Worm (Caenorhabditis elegans) whole organism, young adult: ENCODE data around the gene Y53G8AR.8.
A peak's percentile ranks its signal among the peaks of the same experiment; 100 is the strongest.
"Not testable (repeated sequence)": the region's sequence is repeated elsewhere in the genome, so short reads cannot be mapped to it uniquely, and the experiment has no call there.

Experiments used
- C17E4.6 ChIP-seq: fragments of 200-800 bp; sonication (Bioruptor generic); IDR thresholded peaks from 2 replicates; pipeline ENCODE4 v1.3.6; 2022; ENCODE audit warnings: missing genetic modification reagents, missing genetic modification characterization, missing compliant biosample characterization
- F22D6.2 ChIP-seq: sonication (generic microtip); optimal IDR thresholded peaks from 2 replicates; lab custom pipeline; 2016; ENCODE audit warnings: mild to moderate bottlenecking, missing genetic modification characterization, missing compliant biosample characterization
- F49E8.2 ChIP-seq: sonication (generic microtip); optimal IDR thresholded peaks from 3 replicates; lab custom pipeline; 2017; ENCODE audit warnings: missing genetic modification characterization, mild to moderate bottlenecking, missing compliant biosample characterization, antibody characterized with exemption, moderate library complexity; ENCODE audit not compliant: insufficient read depth
- F55B11.4 ChIP-seq: sonication (generic microtip); optimal IDR thresholded peaks from 2 replicates; lab custom pipeline; 2016; ENCODE audit warnings: missing compliant biosample characterization, missing genetic modification characterization, borderline replicate concordance; ENCODE audit not compliant: insufficient read depth
- Y53F4B.3 ChIP-seq: fragments of 200-800 bp; sonication (Bioruptor generic); IDR thresholded peaks from 2 replicates; pipeline ENCODE4 v1.3.6; 2022; ENCODE audit warnings: missing genetic modification reagents, missing genetic modification characterization, missing compliant biosample characterization
- Y56A3A.18 ChIP-seq: fragments of 200-800 bp; sonication (Bioruptor generic); IDR thresholded peaks from 2 replicates; pipeline ENCODE4 v1.3.6; 2022; ENCODE audit warnings: missing genetic modification reagents, missing genetic modification characterization, missing compliant biosample characterization
- Y67H2A.10 ChIP-seq: fragments of 200-800 bp; sonication (Bioruptor generic); conservative IDR thresholded peaks from 2 replicates; pipeline ENCODE4 v1.3.6; 2022; ENCODE audit warnings: missing genetic modification reagents, missing genetic modification characterization, missing compliant biosample characterization
- Y79H2A.3 ChIP-seq: fragments of 200-800 bp; sonication (Bioruptor generic); conservative IDR thresholded peaks from 2 replicates; pipeline ENCODE4 v1.3.6; 2022; ENCODE audit warnings: missing genetic modification reagents, missing genetic modification characterization, missing compliant biosample characterization
- aptf-2 ChIP-seq: fragments of 200-800 bp; sonication (Bioruptor generic); conservative IDR thresholded peaks from 2 replicates; pipeline ENCODE4 v1.3.6; 2022; ENCODE audit warnings: missing genetic modification reagents, missing genetic modification characterization, missing compliant biosample characterization
- atf-7 ChIP-seq: sonication (generic microtip); optimal IDR thresholded peaks from 2 replicates; lab custom pipeline; 2017; ENCODE audit warnings: mild to moderate bottlenecking, missing genetic modification characterization, missing compliant biosample characterization
- attf-3 ChIP-seq: fragments of 200-800 bp; sonication (Bioruptor generic); conservative IDR thresholded peaks from 2 replicates; pipeline ENCODE4 v1.3.6; 2022; ENCODE audit warnings: missing genetic modification reagents, missing genetic modification characterization, missing compliant biosample characterization
- attf-6 ChIP-seq: fragments of 200-800 bp; sonication (Bioruptor generic); IDR thresholded peaks from 2 replicates; pipeline ENCODE4 v1.3.6; 2022; ENCODE audit warnings: missing genetic modification reagents, missing genetic modification characterization, missing compliant biosample characterization
- bed-1 ChIP-seq: fragments of 200-800 bp; sonication (Bioruptor generic); IDR thresholded peaks from 2 replicates; pipeline ENCODE4 v1.3.6; 2022; ENCODE audit warnings: missing genetic modification reagents, missing genetic modification characterization, missing compliant biosample characterization
- cebp-1 ChIP-seq, 2 experiments: fragments of 200-800 bp in 1 of 2; sonication (Bioruptor generic) in 1 of 2; sonication (generic microtip) in 1 of 2; IDR thresholded peaks in 1 of 2; optimal IDR thresholded peaks in 1 of 2; 2 replicates each; pipeline versions ENCODE4 v1.3.6 to Lab custom; 2017 to 2022; ENCODE audit warnings: missing compliant biosample characterization in 2 of 2, missing genetic modification characterization in 2 of 2, mild to moderate bottlenecking in 1 of 2, missing genetic modification reagents in 1 of 2, moderate library complexity in 1 of 2
- ceh-40 ChIP-seq: fragments of 200-800 bp; sonication (Bioruptor generic); IDR thresholded peaks from 2 replicates; pipeline ENCODE4 v1.3.6; 2022; ENCODE audit warnings: missing genetic modification characterization, missing compliant biosample characterization
- ceh-58 ChIP-seq: fragments of 200-800 bp; sonication (Bioruptor generic); IDR thresholded peaks from 2 replicates; pipeline ENCODE4 v1.3.6; 2022; ENCODE audit warnings: missing genetic modification characterization, missing compliant biosample characterization
- ceh-79 ChIP-seq: sonication (generic microtip); optimal IDR thresholded peaks from 2 replicates; lab custom pipeline; 2017; ENCODE audit warnings: mild to moderate bottlenecking, missing genetic modification characterization, missing compliant biosample characterization
- ceh-91 ChIP-seq: fragments of 200-800 bp; sonication (Bioruptor generic); IDR thresholded peaks from 2 replicates; pipeline ENCODE4 v1.3.6; 2022; ENCODE audit warnings: missing genetic modification reagents, missing genetic modification characterization, missing compliant biosample characterization
- efl-1 ChIP-seq: fragments of 150-350 bp; optimal IDR thresholded peaks from 2 replicates; lab custom pipeline; 2014; ENCODE audit warnings: missing biosample characterization, missing genetic modification reagents, missing genetic modification characterization
- egrh-3 ChIP-seq: fragments of 200-800 bp; sonication (Bioruptor generic); IDR thresholded peaks from 2 replicates; pipeline ENCODE4 v1.3.6; 2022; ENCODE audit warnings: missing genetic modification reagents, missing genetic modification characterization, missing compliant biosample characterization
- fkh-3 ChIP-seq: sonication (generic microtip); optimal IDR thresholded peaks from 2 replicates; lab custom pipeline; 2016; ENCODE audit warnings: mild to moderate bottlenecking, missing genetic modification characterization, missing compliant biosample characterization
- hlh-12 ChIP-seq: sonication (generic microtip); optimal IDR thresholded peaks from 2 replicates; lab custom pipeline; 2016; ENCODE audit warnings: missing genetic modification characterization, missing compliant biosample characterization
- hmg-20 ChIP-seq: fragments of 200-800 bp; sonication (Bioruptor generic); IDR thresholded peaks from 2 replicates; pipeline ENCODE4 v1.3.6; 2022; ENCODE audit warnings: missing genetic modification reagents, missing genetic modification characterization, missing compliant biosample characterization
- hsf-1 ChIP-seq: fragments of 200-800 bp; sonication (Bioruptor generic); IDR thresholded peaks from 2 replicates; pipeline ENCODE4 v1.3.6; 2022; ENCODE audit warnings: missing genetic modification reagents, missing genetic modification characterization, missing compliant biosample characterization
- lag-1 ChIP-seq: fragments of 200-800 bp; sonication (Bioruptor generic); IDR thresholded peaks from 2 replicates; pipeline ENCODE4 v1.3.6; 2022; ENCODE audit warnings: missing genetic modification reagents, missing genetic modification characterization, missing compliant biosample characterization
- lin-54 ChIP-seq: fragments of 200-800 bp; sonication (Bioruptor generic); optimal IDR thresholded peaks from 2 replicates; lab custom pipeline; 2018; ENCODE audit warnings: mild to moderate bottlenecking, missing genetic modification characterization, missing compliant biosample characterization
- lsl-1 ChIP-seq: fragments of 200-800 bp; sonication (Bioruptor generic); optimal IDR thresholded peaks from 2 replicates; lab custom pipeline; 2018; ENCODE audit warnings: mild to moderate bottlenecking, missing genetic modification characterization, moderate library complexity, missing compliant biosample characterization
- madf-3 ChIP-seq: fragments of 200-800 bp; sonication (Bioruptor generic); IDR thresholded peaks from 2 replicates; pipeline ENCODE4 v1.3.6; 2022; ENCODE audit warnings: missing genetic modification reagents, missing genetic modification characterization, missing compliant biosample characterization
- mcd-1 ChIP-seq: fragments of 200-800 bp; sonication (Bioruptor generic); IDR thresholded peaks from 2 replicates; pipeline ENCODE4 v1.3.6; 2022; ENCODE audit warnings: missing genetic modification reagents, missing genetic modification characterization, missing compliant biosample characterization
- mxl-1 ChIP-seq: sonication (generic microtip); optimal IDR thresholded peaks from 2 replicates; lab custom pipeline; 2016; ENCODE audit warnings: missing genetic modification characterization, missing compliant biosample characterization
- nhr-120 ChIP-seq: fragments of 200-800 bp; sonication (Bioruptor generic); IDR thresholded peaks from 2 replicates; pipeline ENCODE4 v1.3.6; 2022; ENCODE audit warnings: missing genetic modification characterization, missing compliant biosample characterization
- nhr-179 ChIP-seq: sonication (generic microtip); optimal IDR thresholded peaks from 2 replicates; lab custom pipeline; 2016; ENCODE audit warnings: mild to moderate bottlenecking, missing genetic modification characterization, missing compliant biosample characterization
- nhr-80 ChIP-seq: sonication (generic microtip); optimal IDR thresholded peaks from 2 replicates; lab custom pipeline; 2016; ENCODE audit warnings: missing genetic modification characterization, missing compliant biosample characterization
- sdz-38 ChIP-seq: sonication (generic microtip); optimal IDR thresholded peaks from 2 replicates; lab custom pipeline; 2016; ENCODE audit warnings: missing genotype, missing genetic modification characterization, missing compliant biosample characterization
- snpc-1.3 ChIP-seq: sonication (generic microtip); optimal IDR thresholded peaks from 2 replicates; lab custom pipeline; 2017; ENCODE audit warnings: missing genetic modification characterization, mild to moderate bottlenecking, missing compliant biosample characterization, antibody characterized with exemption, moderate library complexity, missing genotype, missing genetic modification reagents; ENCODE audit not compliant: insufficient read depth
- sptf-2 ChIP-seq: fragments of 200-800 bp; sonication (Bioruptor generic); optimal IDR thresholded peaks from 2 replicates; lab custom pipeline; 2018; ENCODE audit warnings: mild to moderate bottlenecking, missing genetic modification characterization, missing compliant biosample characterization
- tbx-9 ChIP-seq: sonication (generic microtip); optimal IDR thresholded peaks from 2 replicates; lab custom pipeline; 2016; ENCODE audit warnings: borderline replicate concordance, missing genetic modification characterization, inconsistent platforms, missing compliant biosample characterization
- xnd-1 ChIP-seq: sonication (generic microtip); optimal IDR thresholded peaks from 2 replicates; lab custom pipeline; 2016; ENCODE audit warnings: missing genotype, missing genetic modification reagents, missing genetic modification characterization, missing compliant biosample characterization
- ztf-22 ChIP-seq: fragments of 200-800 bp; sonication (Bioruptor generic); optimal IDR thresholded peaks from 2 replicates; lab custom pipeline; 2018; ENCODE audit warnings: mild to moderate bottlenecking, missing genetic modification characterization, moderate library complexity, missing compliant biosample characterization
- ztf-3 ChIP-seq: fragments of 200-800 bp; sonication (Bioruptor generic); optimal IDR thresholded peaks from 2 replicates; lab custom pipeline; 2018; ENCODE audit warnings: mild to moderate bottlenecking, missing genetic modification characterization, missing compliant biosample characterization

Y53G8AR.8 gene

DNA sequence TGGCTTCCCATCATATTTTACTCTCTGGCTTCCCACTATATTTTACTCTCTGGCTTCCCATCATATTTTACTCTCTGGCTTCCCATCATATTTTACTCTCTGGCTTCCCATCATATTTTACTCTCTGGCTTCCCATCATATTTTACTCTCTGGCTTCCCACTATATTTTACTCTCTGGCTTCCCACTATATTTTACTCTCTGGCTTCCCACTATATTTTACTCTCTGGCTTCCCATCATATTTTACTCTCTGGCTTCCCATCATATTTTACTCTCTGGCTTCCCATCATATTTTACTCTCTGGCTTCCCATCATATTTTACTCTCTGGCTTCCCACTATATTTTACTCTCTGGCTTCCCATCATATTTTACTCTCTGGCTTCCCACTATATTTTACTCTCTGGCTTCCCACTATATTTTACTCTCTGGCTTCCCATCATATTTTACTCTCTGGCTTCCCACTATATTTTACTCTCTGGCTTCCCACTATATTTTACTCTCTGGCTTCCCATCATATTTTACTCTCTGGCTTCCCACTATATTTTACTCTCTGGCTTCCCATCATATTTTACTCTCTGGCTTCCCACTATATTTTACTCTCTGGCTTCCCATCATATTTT lies 40.9 kb upstream of the Y53G8AR.8 start:
- peak; percentile 100 for TF ChIP-seq egrh-3 (GFP tag; lab: Robert Waterston, UW)
- TF ChIP-seq ceh-40 (GFP tag; lab: Robert Waterston, UW): peak; percentile 89; the same call in 1 of the 2 replicates
- peak; percentile 99; the same call in 1 of the 2 replicates for TF ChIP-seq Y53F4B.3 (GFP tag; lab: Robert Waterston, UW)
- TF ChIP-seq bed-1 (GFP tag; lab: Robert Waterston, UW): 0 out of 2 replicates have a peak, but pooled peaks have one; percentile 66
- TF ChIP-seq nhr-120 (GFP tag; lab: Robert Waterston, UW): 0 out of 2 replicates have a peak, but pooled peaks have one; percentile 46
- peak; percentile 21; the same call in 1 of the 2 replicates for TF ChIP-seq hmg-20 (GFP tag; lab: Robert Waterston, UW)
- peak; percentile 99 for TF ChIP-seq ceh-58
- peak; percentile 88 for TF ChIP-seq madf-3 (GFP tag; lab: Robert Waterston, UW)
- TF ChIP-seq ceh-91 (GFP tag; lab: Robert Waterston, UW): peak; percentile 77; the same call in 1 of the 2 replicates
- TF ChIP-seq hsf-1 (GFP tag; lab: Robert Waterston, UW): peak; percentile 63; the same call in 1 of the 2 replicates

DNA sequence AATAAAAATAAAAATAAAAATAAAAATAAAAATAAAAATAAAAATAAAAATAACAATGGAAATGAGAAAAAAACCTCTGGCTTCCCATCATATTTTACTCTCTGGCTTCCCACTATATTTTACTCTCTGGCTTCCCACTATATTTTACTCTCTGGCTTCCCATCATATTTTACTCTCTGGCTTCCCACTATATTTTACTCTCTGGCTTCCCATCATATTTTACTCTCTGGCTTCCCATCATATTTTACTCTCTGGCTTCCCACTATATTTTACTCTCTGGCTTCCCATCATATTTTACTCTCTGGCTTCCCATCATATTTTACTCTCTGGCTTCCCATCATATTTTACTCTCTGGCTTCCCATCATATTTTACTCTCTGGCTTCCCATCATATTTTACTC lies 40.1 kb upstream of the Y53G8AR.8 start:
- TF ChIP-seq egrh-3 (GFP tag; lab: Robert Waterston, UW): peak; percentile 96

DNA sequence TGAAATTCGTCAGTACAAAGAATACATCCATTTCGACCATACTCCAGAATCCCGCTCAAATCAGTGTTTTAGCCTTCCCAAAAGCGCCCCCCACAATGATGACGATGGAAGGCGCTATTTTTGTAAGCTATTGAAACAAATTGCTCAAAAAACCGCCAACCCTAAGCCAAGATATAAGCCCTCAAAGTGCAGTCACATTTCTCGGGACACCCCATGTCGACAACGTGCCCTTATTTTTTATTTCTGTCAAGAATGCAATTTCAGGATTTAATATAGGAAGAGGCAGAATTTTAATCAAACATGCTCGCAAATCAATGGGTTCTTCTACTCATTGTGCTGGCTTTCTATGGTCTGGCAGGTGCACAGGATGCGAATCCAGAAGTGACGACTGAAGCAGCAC lies 38.6 kb upstream of the Y53G8AR.8 start, which contains the start of gene Y53G8AR.1:
Gene Y53G8AR.1, plus strand, starts transcription at position 301 of the 400 bp plus-strand sequence.
- not testable (repeated sequence) for TF ChIP-seq attf-6 (GFP tag; lab: Robert Waterston, UW); Y67H2A.10 (GFP tag; lab: Robert Waterston, UW); fkh-3 (tag; lab: Kevin White, UChicago)

DNA sequence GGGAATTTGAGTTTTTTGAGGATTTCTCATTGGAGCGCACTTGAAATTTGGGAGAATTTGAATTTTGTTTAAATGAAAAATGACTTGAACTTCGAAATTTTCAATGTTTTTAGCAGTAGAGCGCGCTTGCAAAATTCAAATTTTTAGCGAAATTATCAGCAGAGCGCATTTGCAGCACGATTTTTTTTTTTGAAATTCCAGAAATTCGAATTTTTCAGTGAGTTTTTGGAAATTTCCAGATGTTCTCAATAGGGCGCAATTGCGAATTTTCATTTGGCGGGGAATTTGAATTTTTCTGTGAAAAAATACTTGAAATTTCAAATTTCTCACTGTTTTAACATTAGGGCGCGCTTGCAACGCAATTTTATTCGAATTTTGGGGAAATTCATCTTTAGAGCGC lies 37.6 kb upstream of the Y53G8AR.8 start:
- TF ChIP-seq snpc-1.3 (tag; lab: Kevin White, UChicago) (peak; percentile 13), tbx-9 (tag; lab: Kevin White, UChicago) (no peak), mxl-1 (no peak), sptf-2 (GFP tag; lab: Kevin White, UChicago) (no peak), nhr-80 (tag; lab: Kevin White, UChicago) (no peak), ceh-79 (tag; lab: Kevin White, UChicago) (no peak), xnd-1 (tag; lab: Kevin White, UChicago) (peak; percentile 40), ztf-22 (GFP tag; lab: Kevin White, UChicago) (no peak), Y67H2A.10 (GFP tag; lab: Robert Waterston, UW) (no peak), hsf-1 (GFP tag; lab: Robert Waterston, UW) (0 out of 2 replicates have a peak, but pooled peaks have one; percentile 30), mcd-1 (GFP tag; lab: Robert Waterston, UW) (peak; percentile 77), F49E8.2 (tag; lab: Kevin White, UChicago) (peak; percentile 29), sdz-38 (no peak), lsl-1 (GFP tag; lab: Kevin White, UChicago) (peak; percentile 35), ztf-3 (GFP tag; lab: Kevin White, UChicago) (no peak), F22D6.2 (tag; lab: Kevin White, UChicago) (no peak), lin-54 (GFP tag; lab: Kevin White, UChicago) (peak; percentile 64), hlh-12 (no peak), lag-1 (GFP tag; lab: Robert Waterston, UW) (no peak), efl-1 (GFP tag; lab: Kevin White, UChicago) (peak; percentile 27), cebp-1 (GFP tag; IDR thresholded peaks at IDR 0.05; lab: Robert Waterston, UW) (no peak), cebp-1 (tag; optimal IDR thresholded peaks at IDR 0.05; lab: Kevin White, UChicago) (no peak), bed-1 (GFP tag; lab: Robert Waterston, UW) (no peak), Y79H2A.3 (no peak), aptf-2 (GFP tag; lab: Robert Waterston, UW) (no peak), atf-7 (tag; lab: Kevin White, UChicago) (no peak), C17E4.6 (no peak), Y56A3A.18 (GFP tag; lab: Robert Waterston, UW) (no peak), attf-3 (GFP tag; lab: Robert Waterston, UW) (no peak), F55B11.4 (no peak), nhr-179 (tag; lab: Kevin White, UChicago) (no peak), madf-3 (GFP tag; lab: Robert Waterston, UW) (0 out of 2 replicates have a peak, but pooled peaks have one; percentile 38), ceh-91 (GFP tag; lab: Robert Waterston, UW) (no peak)
